Worm (Caenorhabditis elegans) whole organism, L2 larva: ENCODE measurements around the gene gcy-9.

Experiments used
- alr-1 ChIP-seq: fragments of 150-350 bp; optimal IDR thresholded peaks from 2 replicates; lab custom pipeline; 2014; ENCODE audit warnings: missing biosample characterization, missing genetic modification characterization
- fos-1 ChIP-seq: fragments of 150-350 bp; optimal IDR thresholded peaks from 2 replicates; lab custom pipeline; 2014; ENCODE audit warnings: missing biosample characterization, missing genetic modification characterization
- nhr-77 ChIP-seq: fragments of 150-350 bp; optimal IDR thresholded peaks from 2 replicates; lab custom pipeline; 2014; ENCODE audit warnings: missing biosample characterization, missing genetic modification characterization

ce11 chrX:11289925-11290324, 47.8 kb downstream of the gcy-9 start:
- TF ChIP-seq fos-1 (tag; lab: Kevin White, UChicago) (peak; percentile 87), nhr-77 (tag; lab: Kevin White, UChicago) (no peak), alr-1 (tag; lab: Kevin White, UChicago) (no peak)
